Worm (Caenorhabditis elegans) whole organism, L4 larva: ENCODE measurements around the gene R03H10.7.
"Not testable (repeated sequence)": the region's sequence is repeated elsewhere in the genome, so short reads cannot be mapped to it uniquely, and the experiment has no call there.

Experiments
- F10B5.3 ChIP-seq: sonication (generic microtip); optimal IDR thresholded peaks from 2 replicates; lab custom pipeline; 2016; ENCODE audit warnings: mild to moderate bottlenecking, missing genetic modification characterization, missing compliant biosample characterization
- F37D6.2 ChIP-seq: sonication (generic microtip); optimal IDR thresholded peaks from 2 replicates; lab custom pipeline; 2016; ENCODE audit warnings: mild to moderate bottlenecking, missing genetic modification characterization, missing compliant biosample characterization
- R02D3.7 ChIP-seq: fragments of 150-350 bp; sonication (generic microtip); optimal IDR thresholded peaks from 3 replicates; lab custom pipeline; 2014; ENCODE audit warnings: missing biosample characterization, missing genetic modification characterization
- T26A8.4 ChIP-seq: fragments of 200-800 bp; sonication (Bioruptor generic); IDR thresholded peaks from 2 replicates; pipeline ENCODE4 v1.3.6; 2022; ENCODE audit warnings: missing genetic modification characterization, missing compliant biosample characterization
- Y5F2A.4 ChIP-seq: fragments of 200-800 bp; sonication (Bioruptor generic); optimal IDR thresholded peaks from 2 replicates; lab custom pipeline; 2018; ENCODE audit warnings: mild to moderate bottlenecking, missing genetic modification characterization, missing compliant biosample characterization
- Y75B8A.6 ChIP-seq: fragments of 200-800 bp; sonication (Bioruptor generic); IDR thresholded peaks from 2 replicates; pipeline ENCODE4 v1.3.6; 2022; ENCODE audit warnings: missing genetic modification reagents, missing genetic modification characterization, missing compliant biosample characterization
- ceh-28 ChIP-seq: fragments of 150-350 bp; optimal IDR thresholded peaks from 2 replicates; lab custom pipeline; 2014; ENCODE audit warnings: missing biosample characterization, missing genetic modification reagents, missing genetic modification characterization
- ceh-32 ChIP-seq: sonication (generic microtip); optimal IDR thresholded peaks from 2 replicates; lab custom pipeline; 2016; ENCODE audit warnings: mild to moderate bottlenecking, missing genetic modification characterization, missing compliant biosample characterization; ENCODE audit not compliant: poor library complexity
- cey-2 ChIP-seq: sonication (generic microtip); optimal IDR thresholded peaks from 3 replicates; lab custom pipeline; 2017; ENCODE audit warnings: missing genetic modification characterization, mild to moderate bottlenecking, missing compliant biosample characterization, antibody characterized with exemption, borderline replicate concordance; ENCODE audit not compliant: insufficient read depth
- daf-12 ChIP-seq: fragments of 150-350 bp; optimal IDR thresholded peaks from 2 replicates; lab custom pipeline; 2014; ENCODE audit warnings: missing biosample characterization, missing genetic modification reagents, missing genetic modification characterization
- daf-19 ChIP-seq: fragments of 200-800 bp; sonication (Bioruptor generic); conservative IDR thresholded peaks from 2 replicates; pipeline ENCODE4 v1.3.6; 2022; ENCODE audit warnings: missing genetic modification characterization, missing compliant biosample characterization
- dmd-6 ChIP-seq: fragments of 200-800 bp; sonication (Bioruptor generic); IDR thresholded peaks from 2 replicates; pipeline ENCODE4 v1.3.6; 2022; ENCODE audit warnings: missing genetic modification reagents, missing genetic modification characterization, missing compliant biosample characterization
- duxl-1 ChIP-seq: sonication (generic microtip); optimal IDR thresholded peaks from 2 replicates; lab custom pipeline; 2016; ENCODE audit warnings: mild to moderate bottlenecking, missing genetic modification characterization, moderate library complexity, missing compliant biosample characterization; ENCODE audit not compliant: poor library complexity
- egl-43 ChIP-seq: fragments of 200-800 bp; sonication (Bioruptor generic); IDR thresholded peaks from 2 replicates; pipeline ENCODE4 v1.3.6; 2022; ENCODE audit warnings: missing genetic modification reagents, missing genetic modification characterization, missing compliant biosample characterization
- fkh-10 ChIP-seq: fragments of 150-350 bp; optimal IDR thresholded peaks from 2 replicates; lab custom pipeline; 2014; ENCODE audit warnings: missing biosample characterization, missing genetic modification reagents, missing genetic modification characterization
- gei-8 ChIP-seq: fragments of 200-800 bp; sonication (Bioruptor generic); optimal IDR thresholded peaks from 2 replicates; lab custom pipeline; 2018; ENCODE audit warnings: mild to moderate bottlenecking, missing genetic modification characterization, missing compliant biosample characterization
- lim-7 ChIP-seq: fragments of 200-800 bp; sonication (Bioruptor generic); IDR thresholded peaks from 2 replicates; pipeline ENCODE4 v1.3.6; 2022; ENCODE audit warnings: missing genetic modification characterization, missing compliant biosample characterization
- lin-38 ChIP-seq: fragments of 200-800 bp; sonication (Bioruptor generic); IDR thresholded peaks from 2 replicates; pipeline ENCODE4 v1.3.6; 2022; ENCODE audit warnings: missing genetic modification reagents, missing genetic modification characterization, missing compliant biosample characterization
- madf-5 ChIP-seq, 2 experiments: fragments of 200-800 bp; sonication (Bioruptor generic); IDR thresholded peaks; 2 replicates each; pipeline ENCODE4 v1.3.6; 2022; ENCODE audit warnings: missing compliant biosample characterization in 2 of 2, missing genetic modification characterization in 2 of 2
- madf-9 ChIP-seq: fragments of 200-800 bp; sonication (Bioruptor generic); conservative IDR thresholded peaks from 2 replicates; pipeline ENCODE4 v1.3.6; 2022; ENCODE audit warnings: missing genetic modification reagents, missing genetic modification characterization, missing compliant biosample characterization
- mdt-29 ChIP-seq: fragments of 200-800 bp; sonication (Bioruptor generic); IDR thresholded peaks from 2 replicates; pipeline ENCODE4 v1.3.6; 2022; ENCODE audit warnings: missing genetic modification reagents, missing genetic modification characterization, missing compliant biosample characterization
- mep-1 ChIP-seq: fragments of 150-350 bp; sonication (generic microtip); optimal IDR thresholded peaks from 3 replicates; lab custom pipeline; 2014; ENCODE audit warnings: missing biosample characterization, missing genetic modification characterization
- nhr-25 ChIP-seq: sonication (generic microtip); optimal IDR thresholded peaks from 2 replicates; lab custom pipeline; 2017; ENCODE audit warnings: missing genetic modification characterization, mild to moderate bottlenecking, missing compliant biosample characterization, antibody characterized with exemption, moderate library complexity, borderline replicate concordance; ENCODE audit not compliant: insufficient read depth
- nhr-28 ChIP-seq: fragments of 150-350 bp; optimal IDR thresholded peaks from 2 replicates; lab custom pipeline; 2014; ENCODE audit warnings: missing biosample characterization, missing genetic modification characterization
- nhr-76 ChIP-seq: fragments of 150-350 bp; optimal IDR thresholded peaks from 2 replicates; lab custom pipeline; 2014; ENCODE audit warnings: missing biosample characterization, missing genetic modification characterization
- nhr-77 ChIP-seq: fragments of 150-350 bp; optimal IDR thresholded peaks from 2 replicates; lab custom pipeline; 2014; ENCODE audit warnings: missing biosample characterization, missing genetic modification characterization
- php-3 ChIP-seq: fragments of 200-800 bp; sonication (Bioruptor generic); IDR thresholded peaks from 2 replicates; pipeline ENCODE4 v1.3.6; 2022; ENCODE audit warnings: missing genetic modification reagents, missing genetic modification characterization, missing compliant biosample characterization
- pqm-1 ChIP-seq: sonication (generic microtip); optimal IDR thresholded peaks from 2 replicates; lab custom pipeline; 2017; ENCODE audit warnings: missing biosample characterization, missing genetic modification characterization
- rbr-2 ChIP-seq: sonication (generic microtip); optimal IDR thresholded peaks from 2 replicates; lab custom pipeline; 2016; ENCODE audit warnings: missing genotype, missing genetic modification characterization, missing compliant biosample characterization
- sdz-12 ChIP-seq: fragments of 200-800 bp; sonication (Bioruptor generic); optimal IDR thresholded peaks from 2 replicates; lab custom pipeline; 2018; ENCODE audit warnings: mild to moderate bottlenecking, missing genetic modification characterization, missing compliant biosample characterization
- set-16 ChIP-seq: fragments of 200-800 bp; sonication (Bioruptor generic); IDR thresholded peaks from 2 replicates; pipeline ENCODE4 v1.3.6; 2022; ENCODE audit warnings: missing genetic modification reagents, missing genetic modification characterization, missing compliant biosample characterization
- skn-1 ChIP-seq: fragments of 150-350 bp; optimal IDR thresholded peaks from 2 replicates; lab custom pipeline; 2014; ENCODE audit warnings: missing biosample characterization, missing genetic modification characterization
- snpc-1.2 ChIP-seq: fragments of 200-800 bp; sonication (Bioruptor generic); IDR thresholded peaks from 2 replicates; pipeline ENCODE4 v1.3.6; 2022; ENCODE audit warnings: missing genetic modification reagents, missing genetic modification characterization, missing compliant biosample characterization
- tra-1 ChIP-seq: fragments of 200-800 bp; sonication (Bioruptor generic); IDR thresholded peaks from 2 replicates; pipeline ENCODE4 v1.3.6; 2022; ENCODE audit warnings: missing genetic modification reagents, missing genetic modification characterization, missing compliant biosample characterization
- vab-7 ChIP-seq: fragments of 200-800 bp; sonication (Bioruptor generic); IDR thresholded peaks from 2 replicates; pipeline ENCODE4 v1.3.6; 2022; ENCODE audit warnings: missing genetic modification reagents, missing genetic modification characterization, missing compliant biosample characterization
- zip-11 ChIP-seq: fragments of 200-800 bp; sonication (Bioruptor generic); IDR thresholded peaks from 2 replicates; pipeline ENCODE4 v1.3.6; 2022; ENCODE audit warnings: missing genetic modification characterization, missing compliant biosample characterization
- ztf-11 ChIP-seq: fragments of 150-350 bp; optimal IDR thresholded peaks from 2 replicates; lab custom pipeline; 2014; ENCODE audit warnings: missing biosample characterization, missing genetic modification characterization

The R03H10.7 gene

ce11 chrII:4151499-4152132, 27.1 kb downstream of the R03H10.7 start (continued):
- TF ChIP-seq F37D6.2: no peak
- peak; percentile 23 for TF ChIP-seq mep-1 (tag; lab: Kevin White, UChicago)
- TF ChIP-seq snpc-1.2: no peak
- TF ChIP-seq fkh-10: no peak
- TF ChIP-seq zip-11 (GFP tag; lab: Robert Waterston, UW): no peak
- no peak for TF ChIP-seq ceh-28 (tag; lab: Kevin White, UChicago)
- no peak for TF ChIP-seq Y75B8A.6 (GFP tag; lab: Robert Waterston, UW)
- TF ChIP-seq lin-38 (GFP tag; lab: Robert Waterston, UW): no peak
- TF ChIP-seq vab-7 (GFP tag; lab: Robert Waterston, UW): no peak
- no peak for TF ChIP-seq lim-7 (GFP tag; lab: Robert Waterston, UW)
- TF ChIP-seq cey-2 (tag; lab: Kevin White, UChicago): no peak
- no peak for TF ChIP-seq tra-1 (GFP tag; lab: Robert Waterston, UW)
- peak; percentile 91 for TF ChIP-seq nhr-25 (tag; lab: Kevin White, UChicago)
- no peak for TF ChIP-seq nhr-77 (tag; lab: Kevin White, UChicago)
- peak; percentile 51 for TF ChIP-seq nhr-28 (tag; lab: Kevin White, UChicago)
- TF ChIP-seq ceh-32: no peak
- TF ChIP-seq daf-19 (GFP tag; lab: Robert Waterston, UW): no peak
- TF ChIP-seq F10B5.3 (tag; lab: Kevin White, UChicago): no peak

ce11 chrII:4150211-4150610, 28.5 kb downstream of the R03H10.7 start:
- TF ChIP-seq Y5F2A.4 (no peak), T26A8.4 (GFP tag; lab: Robert Waterston, UW) (no peak), madf-5 (GFP tag; IDR thresholded peaks at IDR 0.05; lab: Robert Waterston, UW) (no peak), skn-1 (no peak), cey-2 (tag; lab: Kevin White, UChicago) (no peak)

- no peak for TF ChIP-seq sdz-12 (GFP tag; lab: Kevin White, UChicago)
- no peak for TF ChIP-seq R02D3.7 (tag; lab: Kevin White, UChicago)
- no peak for TF ChIP-seq duxl-1 (tag; lab: Kevin White, UChicago)
- no peak for TF ChIP-seq dmd-6 (GFP tag; lab: Robert Waterston, UW)
- no peak for TF ChIP-seq F10B5.3 (tag; lab: Kevin White, UChicago)
- TF ChIP-seq nhr-76: no peak
- no peak for TF ChIP-seq gei-8 (GFP tag; lab: Kevin White, UChicago)
- no peak for TF ChIP-seq egl-43 (GFP tag; lab: Robert Waterston, UW)
- TF ChIP-seq, all 104 proteins: peak for 0
Measured at ce11 chrII:4146039-4146438, 32.7 kb downstream of the R03H10.7 start, which contains the start of gene F56D3.1. Gene F56D3.1 (plus strand): TSS chrII:4146339.

- TF ChIP-seq set-16 (GFP tag; lab: Robert Waterston, UW); daf-12 (tag; lab: Kevin White, UChicago); php-3 (GFP tag; lab: Robert Waterston, UW): not testable (repeated sequence)
Measured at ce11 chrII:4135259-4135658, 43.5 kb downstream of the R03H10.7 start, which contains the start of gene ast-1. Gene ast-1 (minus strand): TSS chrII:4135359.

DNA sequence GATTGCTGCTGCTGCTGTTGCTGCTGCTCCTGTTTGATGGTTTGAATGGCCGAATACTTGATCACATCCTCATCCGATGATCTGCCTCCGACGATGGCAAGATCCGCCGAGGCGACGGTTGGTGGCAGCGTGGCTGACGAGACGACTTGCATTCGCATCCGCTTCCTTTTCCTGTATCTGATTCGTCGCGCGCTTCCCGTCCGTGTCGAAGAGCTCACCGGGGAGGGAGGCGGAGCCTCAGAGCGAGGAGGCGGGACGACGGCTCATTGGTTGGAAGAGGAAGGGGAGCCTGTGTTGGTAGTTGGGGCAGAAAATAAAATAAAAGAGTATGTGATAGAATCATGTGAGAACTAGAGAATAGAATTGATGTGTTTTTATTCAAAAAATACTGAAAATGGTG, 44.0 kb downstream of the R03H10.7 start:
- TF ChIP-seq ztf-11 (tag; lab: Kevin White, UChicago): no peak
- no peak for TF ChIP-seq mep-1 (tag; lab: Kevin White, UChicago)
- TF ChIP-seq pqm-1 (tag; lab: Kevin White, UChicago): no peak
- no peak for TF ChIP-seq php-3 (GFP tag; lab: Robert Waterston, UW)
- TF ChIP-seq ceh-28 (tag; lab: Kevin White, UChicago): no peak
- peak; percentile 95 for TF ChIP-seq set-16 (GFP tag; lab: Robert Waterston, UW)
- TF ChIP-seq rbr-2 (tag; lab: Kevin White, UChicago): peak; percentile 23
- no peak for TF ChIP-seq madf-9 (GFP tag; lab: Robert Waterston, UW)
- no peak for TF ChIP-seq mdt-29
- peak; percentile 70; the same call in 1 of the 2 replicates for TF ChIP-seq egl-43 (GFP tag; lab: Robert Waterston, UW)
